Fruit fly (Drosophila melanogaster): Measurements from ENCODE around the gene CG33229.

The CG33229 gene

DNA sequence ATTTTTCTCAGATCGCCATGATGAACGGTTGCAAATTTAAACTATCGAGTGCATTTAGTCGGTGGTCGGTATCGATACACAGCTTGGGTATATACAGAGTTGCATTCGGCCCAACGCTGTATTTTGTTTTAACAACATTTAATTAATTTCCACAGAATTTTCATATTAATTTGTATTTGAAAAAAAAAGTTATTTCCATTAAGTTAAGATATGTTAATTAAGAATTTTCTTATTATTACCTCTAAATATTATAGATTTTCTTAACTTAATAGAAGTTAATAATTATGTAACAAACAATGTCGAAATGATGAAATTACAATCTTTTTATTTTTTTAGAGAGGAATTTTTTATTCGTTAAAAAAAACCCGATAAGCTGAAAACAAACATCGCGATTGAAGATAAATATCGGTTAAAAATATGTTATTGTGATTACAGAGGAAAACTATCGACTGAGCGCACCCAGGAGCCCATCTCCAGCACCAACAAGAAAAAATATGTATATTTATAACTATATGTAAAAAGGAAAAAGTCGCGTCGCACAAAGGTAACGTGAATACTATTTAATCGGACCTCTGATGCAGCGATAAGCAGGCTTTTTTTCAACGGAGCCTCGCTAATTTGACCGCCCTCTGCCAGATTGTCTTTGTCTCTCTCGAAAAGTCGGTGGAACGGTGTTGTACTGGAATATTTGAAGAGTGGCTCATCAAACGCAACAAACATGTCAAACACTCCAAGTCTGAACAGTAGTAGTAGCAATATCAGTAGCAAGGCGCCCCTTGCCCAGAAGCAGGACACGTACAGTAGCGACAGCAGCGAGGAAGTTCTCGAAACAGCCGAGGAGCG is 23.7 kb upstream of the CG33229 start, which contains the start of the genes rno and mri (continued):
- TF ChIP-seq BEAF-32 (GFP tag; optimal IDR thresholded peaks at IDR 0.05) = peak; percentile 89
- no peak for TF ChIP-seq CG17568 (GFP tag; optimal IDR thresholded peaks at IDR 0.05)
- no peak for TF ChIP-seq pan (optimal IDR thresholded peaks at IDR 0.05)
- TF ChIP-seq pan (GFP tag; optimal IDR thresholded peaks at IDR 0.05 in 1 of 2, IDR thresholded peaks at IDR 0.05 in 1 of 2) = peak in 1 of 2 experiments; percentile 85
- TF ChIP-seq D19B (GFP tag; optimal IDR thresholded peaks at IDR 0.05) = no peak
- 0 out of 3 replicates have a peak, but pooled peaks have one; percentile 32 for TF ChIP-seq otp (GFP tag; IDR thresholded peaks at IDR 0.05)
- peak; percentile 79 for TF ChIP-seq fd96Cb (tag; optimal IDR thresholded peaks at IDR 0.05)
- TF ChIP-seq Taf1 (GFP tag; IDR thresholded peaks at IDR 0.05) = peak; percentile 51
- peak; percentile 52; the same call in 1 of the 3 replicates for TF ChIP-seq so (GFP tag; IDR thresholded peaks at IDR 0.05)
- no peak for TF ChIP-seq CG10565 (GFP tag; optimal IDR thresholded peaks at IDR 0.05)
- no peak for TF ChIP-seq aop (GFP tag; IDR thresholded peaks at IDR 0.05)
- peak; percentile 60 for TF ChIP-seq CG4424 (GFP tag; optimal IDR thresholded peaks at IDR 0.05)
- peak; percentile 51 for TF ChIP-seq cwo (GFP tag; optimal IDR thresholded peaks at IDR 0.05)
- no peak for TF ChIP-seq psq (GFP tag; optimal IDR thresholded peaks at IDR 0.05)
- peak; percentile 91 for TF ChIP-seq Opbp (GFP tag; IDR thresholded peaks at IDR 0.05; ENCODE audit: partially characterized antibody)
- peak; percentile 81 for TF ChIP-seq dysf (GFP tag; IDR thresholded peaks at IDR 0.05)
- no peak for TF ChIP-seq CG1792 (GFP tag; optimal IDR thresholded peaks at IDR 0.05)
- TF ChIP-seq vvl (GFP tag; IDR thresholded peaks at IDR 0.05) = peak; percentile 81
- TF ChIP-seq Scr (GFP tag; IDR thresholded peaks at IDR 0.05; ENCODE audit: partially characterized antibody) = peak; percentile 95
- TF ChIP-seq CG9817 (tag; optimal IDR thresholded peaks at IDR 0.05) = peak; percentile 77
- TF ChIP-seq cato (GFP tag; optimal IDR thresholded peaks at IDR 0.05; ENCODE audit: borderline replicate concordance) = peak; percentile 22
- peak; percentile 74 for TF ChIP-seq CG10366 (GFP tag; IDR thresholded peaks at IDR 0.05)

DNA sequence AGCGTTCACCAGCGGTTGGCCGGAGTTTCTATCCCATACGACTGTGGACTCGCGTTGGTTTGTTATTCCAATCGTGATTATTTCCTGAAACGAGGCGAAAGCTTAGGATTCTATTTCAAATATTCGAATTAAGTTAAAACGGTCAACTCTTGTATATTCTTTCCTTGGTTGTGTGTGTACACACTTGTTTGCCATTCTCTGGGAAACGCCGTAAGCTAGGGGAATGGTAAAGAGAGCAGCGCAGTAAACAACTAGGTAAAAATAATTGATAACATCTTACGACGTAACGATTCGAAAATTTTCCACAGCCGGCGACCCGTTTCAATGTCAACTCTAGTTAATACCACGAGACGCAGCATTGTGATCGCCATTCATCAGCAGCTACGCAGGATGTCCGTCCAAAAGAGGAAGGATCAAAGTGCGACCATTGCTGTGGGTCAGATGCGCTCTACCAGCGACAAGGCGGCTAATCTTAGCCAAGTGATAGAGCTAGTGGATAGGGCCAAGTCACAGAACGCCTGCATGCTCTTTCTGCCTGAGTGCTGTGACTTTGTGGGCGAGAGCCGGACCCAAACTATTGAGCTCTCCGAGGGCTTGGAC is 20.0 kb upstream of the CG33229 start, which contains the start of gene NitFhit:
TSS of gene NitFhit (plus strand) at position 195 of the 600 bp plus-strand sequence.
- TF ChIP-seq Trl (optimal IDR thresholded peaks at IDR 0.05) = peak in 1 of 2 experiments; percentile 18
- no peak for TF ChIP-seq Trl (GFP tag; optimal IDR thresholded peaks at IDR 0.05)
- no peak for TF ChIP-seq CG30431 (GFP tag; optimal IDR thresholded peaks at IDR 0.05)
- no peak for TF ChIP-seq zf30C (GFP tag; optimal IDR thresholded peaks at IDR 0.05)
- no peak for TF ChIP-seq CG7839 (tag; optimal IDR thresholded peaks at IDR 0.05)
- TF ChIP-seq CG1792 (GFP tag; optimal IDR thresholded peaks at IDR 0.05) = no peak
- no peak for TF ChIP-seq sim (GFP tag; IDR thresholded peaks at IDR 0.05)
- no peak for TF ChIP-seq lab (GFP tag; optimal IDR thresholded peaks at IDR 0.05)
- TF ChIP-seq YL-1 (GFP tag; optimal IDR thresholded peaks at IDR 0.05) = peak; percentile 66
- TF ChIP-seq peb (GFP tag; IDR thresholded peaks at IDR 0.05) = no peak
- TF ChIP-seq Hmx (GFP tag; optimal IDR thresholded peaks at IDR 0.05) = no peak
- TF ChIP-seq pb (GFP tag; optimal IDR thresholded peaks at IDR 0.05) = no peak
- no peak for TF ChIP-seq dmrt11E (tag; optimal IDR thresholded peaks at IDR 0.05)
- TF ChIP-seq pum (GFP tag; optimal IDR thresholded peaks at IDR 0.05) = no peak
- peak; percentile 5 for TF ChIP-seq CHES-1-like (GFP tag; optimal IDR thresholded peaks at IDR 0.05)
- TF ChIP-seq Fer1 (GFP tag; optimal IDR thresholded peaks at IDR 0.05) = peak; percentile 10
- no peak for TF ChIP-seq tgo (GFP tag; IDR thresholded peaks at IDR 0.05)
- TF ChIP-seq seq (GFP tag; IDR thresholded peaks at IDR 0.05) = no peak
- TF ChIP-seq stc (GFP tag; IDR thresholded peaks at IDR 0.05) = no peak
- TF ChIP-seq CG10543 (GFP tag; optimal IDR thresholded peaks at IDR 0.05) = peak; percentile 8
- no peak for TF ChIP-seq CG11560 (tag; IDR thresholded peaks at IDR 0.05)
- TF ChIP-seq bowl (GFP tag; IDR thresholded peaks at IDR 0.05) = no peak
- TF ChIP-seq Poxn (GFP tag; IDR thresholded peaks at IDR 0.05) = no peak
- no peak for TF ChIP-seq esg (GFP tag; conservative IDR thresholded peaks at IDR 0.05)
- TF ChIP-seq ato (GFP tag; IDR thresholded peaks at IDR 0.05; ENCODE audit: partially characterized antibody) = no peak
- TF ChIP-seq Xbp1 (GFP tag; optimal IDR thresholded peaks at IDR 0.05) = peak; percentile 2
- no peak for TF ChIP-seq sd (tag; optimal IDR thresholded peaks at IDR 0.05)
- peak; percentile 56 for TF ChIP-seq Dp (GFP tag; optimal IDR thresholded peaks at IDR 0.05)

All from whole organism, embryonic.